Fruit fly (Drosophila melanogaster) whole organism, embryonic: ENCODE measurements around the gene CG8301.
A peak's percentile ranks its signal among the peaks of the same experiment; 100 is the strongest.

ENCODE experiments used
- Bdp1 ChIP-seq: fragments of 200-800 bp; sonication (Bioruptor generic); optimal IDR thresholded peaks from 3 replicates; lab custom pipeline; 2016; ENCODE audit warnings: missing biosample characterization, missing genetic modification characterization
- C15 ChIP-seq: fragments of 200-800 bp; sonication (Bioruptor generic); IDR thresholded peaks from 3 replicates; pipeline ENCODE4 v1.3.6; 2022; ENCODE audit warnings: missing biosample characterization, missing genetic modification characterization
- CG11085 ChIP-seq: fragments of 200-800 bp; sonication (Bioruptor generic); IDR thresholded peaks from 2 replicates; pipeline ENCODE4 v1.3.6; 2022; ENCODE audit warnings: missing biosample characterization, missing genetic modification characterization
- CG12155 ChIP-seq: fragments of 200-800 bp; sonication (Bioruptor generic); optimal IDR thresholded peaks from 3 replicates; lab custom pipeline; 2016; ENCODE audit warnings: missing biosample characterization, missing genetic modification characterization
- CG12236 ChIP-seq: fragments of 200-800 bp; sonication (Bioruptor generic); optimal IDR thresholded peaks from 2 replicates; lab custom pipeline; 2016; ENCODE audit warnings: missing biosample characterization, missing genetic modification characterization
- CG14441 ChIP-seq: fragments of 200-800 bp; sonication (Bioruptor generic); IDR thresholded peaks from 2 replicates; pipeline ENCODE4 v1.3.6; 2022; ENCODE audit warnings: missing biosample characterization, missing genetic modification characterization
- CG1529 ChIP-seq: fragments of 200-800 bp; sonication (Bioruptor generic); optimal IDR thresholded peaks from 3 replicates; lab custom pipeline; 2018; ENCODE audit warnings: missing biosample characterization, missing genetic modification characterization
- CG15479 ChIP-seq: fragments of 200-800 bp; sonication (Bioruptor generic); optimal IDR thresholded peaks from 3 replicates; lab custom pipeline; 2019; ENCODE audit warnings: missing biosample characterization, mild to moderate bottlenecking, missing genetic modification characterization, moderate library complexity
- CG17612 ChIP-seq: fragments of 200-800 bp; sonication (Bioruptor generic); IDR thresholded peaks from 2 replicates; pipeline ENCODE4 v1.3.6; 2022; ENCODE audit warnings: missing biosample characterization, missing genetic modification characterization
- CG18262 ChIP-seq: fragments of 200-800 bp; optimal IDR thresholded peaks from 3 replicates; lab custom pipeline; 2019; ENCODE audit warnings: missing biosample characterization, mild to moderate bottlenecking, missing genetic modification characterization, moderate library complexity
- CG1832 ChIP-seq: fragments of 200-800 bp; sonication (Bioruptor generic); optimal IDR thresholded peaks from 2 replicates; lab custom pipeline; 2017; ENCODE audit warnings: missing biosample characterization, mild to moderate bottlenecking, missing genetic modification characterization, inconsistent platforms
- CG18619 ChIP-seq: fragments of 200-800 bp; sonication (Bioruptor generic); optimal IDR thresholded peaks from 3 replicates; lab custom pipeline; 2017; ENCODE audit warnings: missing biosample characterization, mild to moderate bottlenecking, missing genetic modification characterization
- CG2199 ChIP-seq: fragments of 200-800 bp; sonication (Bioruptor generic); IDR thresholded peaks from 3 replicates; pipeline ENCODE4 v1.3.6; 2022; ENCODE audit warnings: missing biosample characterization, missing genetic modification characterization
- CG2712 ChIP-seq: fragments of 200-800 bp; optimal IDR thresholded peaks from 3 replicates; lab custom pipeline; 2019; ENCODE audit warnings: missing biosample characterization, mild to moderate bottlenecking, missing genetic modification characterization, moderate library complexity
- CG34422 ChIP-seq: fragments of 200-800 bp; sonication (Bioruptor generic); IDR thresholded peaks from 3 replicates; pipeline ENCODE4 v1.3.6; 2022; ENCODE audit warnings: missing biosample characterization, missing genetic modification characterization
- CG43689 ChIP-seq: fragments of 200-800 bp; sonication (Bioruptor generic); IDR thresholded peaks from 2 replicates; pipeline ENCODE4 v1.3.6; 2022; ENCODE audit warnings: missing biosample characterization, missing genetic modification characterization
- CG4617 ChIP-seq: fragments of 200-800 bp; sonication (Bioruptor generic); optimal IDR thresholded peaks from 3 replicates; lab custom pipeline; 2016; ENCODE audit warnings: missing biosample characterization, missing genetic modification characterization, borderline replicate concordance
- CG4707 ChIP-seq: fragments of 200-800 bp; sonication (Bioruptor generic); optimal IDR thresholded peaks from 2 replicates; lab custom pipeline; 2018; ENCODE audit warnings: missing biosample characterization, mild to moderate bottlenecking, missing genetic modification characterization, moderate library complexity
- CG4820 ChIP-seq: fragments of 200-800 bp; sonication (Bioruptor generic); optimal IDR thresholded peaks from 3 replicates; lab custom pipeline; 2016; ENCODE audit warnings: missing biosample characterization, missing genetic modification characterization
- CG6689 ChIP-seq: fragments of 200-800 bp; sonication (Bioruptor generic); IDR thresholded peaks from 2 replicates; pipeline ENCODE4 v1.3.6; 2022; ENCODE audit warnings: missing biosample characterization, missing genetic modification characterization
- CG7839 ChIP-seq: fragments of 200-800 bp; sonication (Bioruptor generic); optimal IDR thresholded peaks from 3 replicates; lab custom pipeline; 2018; ENCODE audit warnings: missing biosample characterization, mild to moderate bottlenecking, missing genetic modification characterization, moderate library complexity
- CG9437 ChIP-seq: fragments of 200-800 bp; sonication (Bioruptor generic); optimal IDR thresholded peaks from 2 replicates; lab custom pipeline; 2018; ENCODE audit warnings: missing biosample characterization, mild to moderate bottlenecking, missing genetic modification characterization
- CG9797 ChIP-seq: fragments of 200-800 bp; sonication (Bioruptor generic); optimal IDR thresholded peaks from 3 replicates; lab custom pipeline; 2018; ENCODE audit warnings: missing biosample characterization, mild to moderate bottlenecking, missing genetic modification characterization
- CG9932 ChIP-seq: fragments of 200-800 bp; sonication (Bioruptor generic); IDR thresholded peaks from 2 replicates; pipeline ENCODE4 v1.3.6; 2022; ENCODE audit warnings: missing biosample characterization, missing genetic modification characterization
- CoRest ChIP-seq: fragments of 200-800 bp; sonication (Bioruptor generic); optimal IDR thresholded peaks from 3 replicates; lab custom pipeline; 2018; ENCODE audit warnings: missing biosample characterization, mild to moderate bottlenecking, missing genetic modification characterization, moderate library complexity
- D ChIP-seq, 2 experiments: fragments of 200-800 bp in 1 of 2; fragments of >200 bp in 1 of 2; sonication (Bioruptor generic) in 1 of 2; optimal IDR thresholded peaks; 2 replicates in 1 of 2; 3 replicates in 1 of 2; lab custom pipeline; 2017; ENCODE audit warnings: mild to moderate bottlenecking in 1 of 2, missing biosample characterization in 1 of 2, missing genetic modification characterization in 1 of 2, missing genetic modification reagents in 1 of 2
- E2f2 ChIP-seq: fragments of 200-800 bp; sonication (Bioruptor generic); IDR thresholded peaks from 2 replicates; pipeline ENCODE4 v1.3.6; 2022; ENCODE audit warnings: missing biosample characterization, missing genetic modification characterization
- Ets97D ChIP-seq: fragments of 200-800 bp; sonication (Bioruptor generic); optimal IDR thresholded peaks from 3 replicates; lab custom pipeline; 2016; ENCODE audit warnings: missing biosample characterization, missing genetic modification characterization
- HLH4C ChIP-seq: fragments of 200-800 bp; sonication (Bioruptor generic); IDR thresholded peaks from 3 replicates; pipeline ENCODE4 v1.3.6; 2022; ENCODE audit warnings: missing biosample characterization, missing genetic modification characterization; ENCODE audit not compliant: partially characterized antibody
- HmgZ ChIP-seq: fragments of 200-800 bp; sonication (Bioruptor generic); optimal IDR thresholded peaks from 2 replicates; lab custom pipeline; 2018; ENCODE audit warnings: missing biosample characterization, mild to moderate bottlenecking, missing genetic modification characterization
- Lpt ChIP-seq: fragments of >200 bp; optimal IDR thresholded peaks from 2 replicates; lab custom pipeline; 2018; ENCODE audit warnings: missing biosample characterization, missing genetic modification characterization
- NfI ChIP-seq: fragments of 200-800 bp; sonication (Bioruptor generic); optimal IDR thresholded peaks from 3 replicates; lab custom pipeline; 2018; ENCODE audit warnings: missing biosample characterization, mild to moderate bottlenecking, missing genetic modification characterization, moderate library complexity
- Pdp1 ChIP-seq, 2 experiments: fragments of 200-800 bp; sonication (Bioruptor generic); optimal IDR thresholded peaks; 3 replicates each; lab custom pipeline; 2016; ENCODE audit warnings: missing biosample characterization in 2 of 2, missing genetic modification characterization in 2 of 2, mild to moderate bottlenecking in 1 of 2, moderate library complexity in 1 of 2
- Six4 ChIP-seq: fragments of 200-800 bp; sonication (Bioruptor generic); optimal IDR thresholded peaks from 2 replicates; lab custom pipeline; 2016; ENCODE audit warnings: missing biosample characterization, missing genetic modification characterization
- TFAM ChIP-seq: fragments of 200-800 bp; sonication (Bioruptor generic); optimal IDR thresholded peaks from 2 replicates; lab custom pipeline; 2017; ENCODE audit warnings: missing biosample characterization, missing genetic modification characterization, inconsistent platforms
- Xrp1 ChIP-seq: fragments of 200-800 bp; sonication (Bioruptor generic); IDR thresholded peaks from 2 replicates; pipeline ENCODE4 v1.3.6; 2022; ENCODE audit warnings: missing biosample characterization, missing genetic modification characterization
- ara ChIP-seq: fragments of 200-800 bp; sonication (Bioruptor generic); IDR thresholded peaks from 2 replicates; pipeline ENCODE4 v1.3.6; 2022; ENCODE audit warnings: missing biosample characterization, missing genetic modification characterization
- bab2 ChIP-seq: fragments of 200-800 bp; sonication (Bioruptor generic); optimal IDR thresholded peaks from 2 replicates; lab custom pipeline; 2016; ENCODE audit warnings: missing biosample characterization, missing genetic modification characterization
- dan ChIP-seq: fragments of 200-800 bp; sonication (Bioruptor generic); IDR thresholded peaks from 2 replicates; pipeline ENCODE4 v1.3.6; 2022; ENCODE audit warnings: missing biosample characterization, missing genetic modification characterization
- danr ChIP-seq: fragments of 200-800 bp; sonication (Bioruptor generic); IDR thresholded peaks from 2 replicates; pipeline ENCODE4 v1.3.6; 2022; ENCODE audit warnings: missing biosample characterization, missing genetic modification characterization
- gcm ChIP-seq: fragments of 200-800 bp; sonication (Bioruptor generic); optimal IDR thresholded peaks from 2 replicates; lab custom pipeline; 2019; ENCODE audit warnings: missing biosample characterization, mild to moderate bottlenecking, missing genetic modification characterization, moderate library complexity
- lmd ChIP-seq: fragments of 200-800 bp; sonication (Bioruptor generic); IDR thresholded peaks from 2 replicates; pipeline ENCODE4 v1.3.6; 2022; ENCODE audit warnings: missing biosample characterization, missing genetic modification characterization
- mld ChIP-seq: fragments of 200-800 bp; sonication (Bioruptor generic); IDR thresholded peaks from 3 replicates; pipeline ENCODE4 v1.3.6; 2022; ENCODE audit warnings: missing biosample characterization, missing genetic modification characterization; ENCODE audit not compliant: partially characterized antibody
- nmo ChIP-seq: fragments of 200-800 bp; sonication (Bioruptor generic); optimal IDR thresholded peaks from 2 replicates; lab custom pipeline; 2018; ENCODE audit warnings: missing biosample characterization, mild to moderate bottlenecking, missing genetic modification characterization, moderate library complexity
- nom ChIP-seq: fragments of 200-800 bp; sonication (Bioruptor generic); optimal IDR thresholded peaks from 2 replicates; lab custom pipeline; 2017; ENCODE audit warnings: missing biosample characterization, missing genetic modification characterization, mild to moderate bottlenecking, moderate library complexity, missing genetic modification reagents
- pan ChIP-seq, 4 experiments: fragments of >200 bp in 3 of 4; fragments of 200-800 bp in 1 of 4; sonication (Bioruptor generic) in 1 of 4; optimal IDR thresholded peaks in 3 of 4; IDR thresholded peaks in 1 of 4; 2 replicates each; pipeline versions ENCODE4 v1.3.6 to Lab custom; 2017 to 2022; ENCODE audit warnings: missing biosample characterization in 2 of 4, missing genetic modification characterization in 2 of 4, mixed read lengths in 1 of 4
- rib ChIP-seq: fragments of 200-800 bp; sonication (Bioruptor generic); IDR thresholded peaks from 2 replicates; pipeline ENCODE4 v1.3.6; 2022; ENCODE audit warnings: missing biosample characterization, missing genetic modification characterization
- tin ChIP-seq: fragments of 200-800 bp; sonication (Bioruptor generic); optimal IDR thresholded peaks from 3 replicates; lab custom pipeline; 2016; ENCODE audit warnings: missing biosample characterization, missing genetic modification characterization
- wor ChIP-seq: fragments of 200-800 bp; sonication (Bioruptor generic); IDR thresholded peaks from 2 replicates; pipeline ENCODE4 v1.3.6; 2022; ENCODE audit warnings: missing biosample characterization, missing genetic modification characterization

Gene CG8301

dm6 chr3R:9626880-9627401 is 45.8 kb downstream of the CG8301 start, which contains the start of the genes CG9427 and CG8319 (continued):
- TF ChIP-seq HLH4C (GFP tag; lab: Robert Waterston, UW) (peak; percentile 88), CG1832 (GFP tag; lab: Kevin White, UChicago) (no peak), bab2 (GFP tag; lab: Kevin White, UChicago) (peak; percentile 42), C15 (GFP tag; lab: Robert Waterston, UW) (no peak), Six4 (GFP tag; lab: Kevin White, UChicago) (peak; percentile 33), CG9797 (peak; percentile 25), NfI (GFP tag; lab: Kevin White, UChicago) (peak; percentile 47), CG4707 (GFP tag; lab: Kevin White, UChicago) (no peak), pan (optimal IDR thresholded peaks at IDR 0.05; lab: Kevin White, UChicago) (no peak), pan (GFP tag; optimal IDR thresholded peaks at IDR 0.05 in 1 of 2, IDR thresholded peaks at IDR 0.05 in 1 of 2) (peak in 1 of 2 experiments; percentile 9), nom (no peak), gcm (peak; percentile 62), CG6689 (GFP tag; lab: Robert Waterston, UW) (peak; percentile 25; the same call in 1 of the 2 replicates), nmo (peak; percentile 73), CG2712 (tag; lab: Kevin White, UChicago) (peak; percentile 75), tin (GFP tag; lab: Kevin White, UChicago) (peak; percentile 71), mld (GFP tag; lab: Robert Waterston, UW) (0 out of 3 replicates have a peak, but pooled peaks have one; percentile 40), Xrp1 (GFP tag; lab: Robert Waterston, UW) (peak; percentile 67; the same call in 1 of the 2 replicates), HmgZ (tag; lab: Kevin White, UChicago) (peak; percentile 69), CG34422 (GFP tag; lab: Robert Waterston, UW) (no peak; the same call in 2 of the 3 replicates), D (optimal IDR thresholded peaks at IDR 0.05; lab: Kevin White, UChicago) (no peak), D (GFP tag; optimal IDR thresholded peaks at IDR 0.05; lab: Kevin White, UChicago) (no peak), CG7839 (tag; lab: Kevin White, UChicago) (peak; percentile 51), CoRest (tag; lab: Kevin White, UChicago) (peak; percentile 76), CG15479 (GFP tag; lab: Kevin White, UChicago) (no peak), CG4617 (GFP tag; lab: Kevin White, UChicago) (peak; percentile 63), Pdp1 (GFP tag; optimal IDR thresholded peaks at IDR 0.05; lab: Kevin White, UChicago) (peak; percentile 52 to 54), CG1529 (GFP tag; lab: Kevin White, UChicago) (peak; percentile 1), Lpt (GFP tag; lab: Kevin White, UChicago) (no peak), danr (GFP tag; lab: Robert Waterston, UW) (no peak), rib (GFP tag; lab: Robert Waterston, UW) (no peak), CG9932 (GFP tag; lab: Robert Waterston, UW) (peak; percentile 73), CG4820 (peak; percentile 47), E2f2 (GFP tag; lab: Robert Waterston, UW) (peak; percentile 94), CG18619 (GFP tag; lab: Kevin White, UChicago) (no peak), CG43689 (GFP tag; lab: Robert Waterston, UW) (no peak), CG9437 (peak; percentile 9), wor (GFP tag; lab: Robert Waterston, UW) (no peak), CG17612 (GFP tag; lab: Robert Waterston, UW) (no peak), CG12236 (GFP tag; lab: Kevin White, UChicago) (no peak), lmd (GFP tag; lab: Robert Waterston, UW) (peak; percentile 40; the same call in 1 of the 2 replicates), ara (GFP tag; lab: Robert Waterston, UW) (peak; percentile 23; the same call in 1 of the 2 replicates), dan (no peak), CG12155 (peak; percentile 74), CG14441 (GFP tag; lab: Robert Waterston, UW) (no peak; the same call in 1 of the 2 replicates), Ets97D (GFP tag; lab: Kevin White, UChicago) (peak; percentile 64), CG18262 (peak; percentile 61), Bdp1 (GFP tag; lab: Kevin White, UChicago) (peak; percentile 11), CG11085 (peak; percentile 41; the same call in 1 of the 2 replicates), TFAM (GFP tag; lab: Kevin White, UChicago) (no peak), CG2199 (GFP tag; lab: Robert Waterston, UW) (no peak)
